Fruit fly (Drosophila melanogaster) whole organism, prepupa: ENCODE measurements around the gene DnaJ-H.

Experiments used
- CG11762 ChIP-seq: fragments of 200-800 bp; sonication (Bioruptor generic); optimal IDR thresholded peaks from 3 replicates; lab custom pipeline; 2016; ENCODE audit warnings: missing biosample characterization, missing genetic modification characterization; ENCODE audit not compliant: insufficient read depth
- CG15336 ChIP-seq: fragments of 200-800 bp; sonication (Bioruptor generic); IDR thresholded peaks from 2 replicates; pipeline ENCODE4 v1.3.6; 2022; ENCODE audit warnings: missing biosample characterization, missing genetic modification characterization
- CG32006 ChIP-seq: fragments of 200-800 bp; sonication (Bioruptor generic); optimal IDR thresholded peaks from 3 replicates; lab custom pipeline; 2017; ENCODE audit warnings: missing biosample characterization, mild to moderate bottlenecking, missing genetic modification characterization
- CG8119 ChIP-seq: fragments of 200-800 bp; sonication (Bioruptor generic); IDR thresholded peaks from 3 replicates; pipeline ENCODE4 v1.3.6; 2022; ENCODE audit warnings: missing biosample characterization, missing genetic modification characterization
- Ets96B ChIP-seq: fragments of 200-800 bp; optimal IDR thresholded peaks from 2 replicates; lab custom pipeline; 2019; ENCODE audit warnings: missing biosample characterization, mild to moderate bottlenecking, missing genetic modification characterization, moderate library complexity
- Hr38 ChIP-seq: sonication (Bioruptor generic); optimal IDR thresholded peaks from 2 replicates; lab custom pipeline; 2016; ENCODE audit warnings: missing biosample characterization, missing genetic modification characterization
- Sox15 ChIP-seq: fragments of 200-800 bp; sonication (Bioruptor generic); optimal IDR thresholded peaks from 3 replicates; lab custom pipeline; 2016; ENCODE audit warnings: missing biosample characterization, missing genetic modification characterization
- dsx ChIP-seq: fragments of 200-800 bp; optimal IDR thresholded peaks from 3 replicates; lab custom pipeline; 2019; ENCODE audit warnings: missing biosample characterization, mild to moderate bottlenecking, missing genetic modification characterization, moderate library complexity; ENCODE audit not compliant: poor library complexity, severe bottlenecking
- esn ChIP-seq: fragments of 200-800 bp; sonication (Bioruptor generic); optimal IDR thresholded peaks from 2 replicates; lab custom pipeline; 2016; ENCODE audit warnings: missing biosample characterization, mild to moderate bottlenecking, missing genetic modification characterization, moderate library complexity

- TF ChIP-seq Hr38 (GFP tag; lab: Kevin White, UChicago) (no peak), dsx (GFP tag; lab: Kevin White, UChicago) (no peak), Ets96B (tag; lab: Kevin White, UChicago) (no peak), CG32006 (no peak), esn (GFP tag; lab: Kevin White, UChicago) (no peak), CG15336 (GFP tag; lab: Robert Waterston, UW) (no peak), Sox15 (GFP tag; lab: Kevin White, UChicago) (no peak), CG8119 (no peak), CG11762 (no peak)
These were observed 7.4 kb downstream of the DnaJ-H start, which contains the start of gene Pk34A for dm6 chr2L:13158510-13158909.
